Fruit fly (Drosophila melanogaster): ENCODE results near the gene Mrp4.

DNA sequence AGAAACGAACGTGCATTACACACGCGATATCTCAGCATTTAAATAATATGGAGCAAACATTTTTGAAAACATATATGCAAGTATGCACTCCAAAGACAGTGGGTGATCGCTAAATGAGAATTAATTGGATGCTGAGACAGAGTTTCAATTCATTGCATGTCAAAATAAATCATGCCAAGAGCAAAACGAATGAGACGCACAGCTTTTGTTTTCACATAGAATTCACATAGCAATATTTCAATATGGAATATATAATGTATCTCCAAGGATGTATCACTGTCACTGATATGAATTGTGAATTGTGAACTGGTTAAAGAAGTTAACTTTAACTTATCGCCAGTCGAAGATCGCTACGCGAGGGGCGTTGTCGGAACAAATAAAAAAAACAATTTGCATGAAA lies 45.5 kb downstream of the Mrp4 start:
- TF ChIP-seq bab1 (GFP tag; optimal IDR thresholded peaks at IDR 0.05) (peak; percentile 46), CG33017 (tag; optimal IDR thresholded peaks at IDR 0.05) (no peak), CG7101 (tag; optimal IDR thresholded peaks at IDR 0.05) (no peak), CG1620 (GFP tag; optimal IDR thresholded peaks at IDR 0.05) (no peak), cnc (optimal IDR thresholded peaks at IDR 0.05) (no peak), CG11617 (GFP tag; optimal IDR thresholded peaks at IDR 0.05) (no peak), Hr96 (GFP tag; optimal IDR thresholded peaks at IDR 0.05) (no peak)
